Fruit fly (Drosophila melanogaster) whole organism: Measurements from ENCODE around the gene CG5334.

Experiments used
- CG8478 ChIP-seq: fragments of >200 bp; optimal IDR thresholded peaks from 2 replicates; lab custom pipeline; 2018; ENCODE audit warnings: inconsistent platforms
- pan ChIP-seq: fragments of >200 bp; optimal IDR thresholded peaks from 2 replicates; lab custom pipeline; 2017
- psq ChIP-seq: fragments of >200 bp; optimal IDR thresholded peaks from 2 replicates; lab custom pipeline; 2017
- usp ChIP-seq: fragments of >200 bp; optimal IDR thresholded peaks from 2 replicates; lab custom pipeline; 2017; ENCODE audit warnings: missing biosample characterization, missing genetic modification characterization, mixed read lengths

DNA sequence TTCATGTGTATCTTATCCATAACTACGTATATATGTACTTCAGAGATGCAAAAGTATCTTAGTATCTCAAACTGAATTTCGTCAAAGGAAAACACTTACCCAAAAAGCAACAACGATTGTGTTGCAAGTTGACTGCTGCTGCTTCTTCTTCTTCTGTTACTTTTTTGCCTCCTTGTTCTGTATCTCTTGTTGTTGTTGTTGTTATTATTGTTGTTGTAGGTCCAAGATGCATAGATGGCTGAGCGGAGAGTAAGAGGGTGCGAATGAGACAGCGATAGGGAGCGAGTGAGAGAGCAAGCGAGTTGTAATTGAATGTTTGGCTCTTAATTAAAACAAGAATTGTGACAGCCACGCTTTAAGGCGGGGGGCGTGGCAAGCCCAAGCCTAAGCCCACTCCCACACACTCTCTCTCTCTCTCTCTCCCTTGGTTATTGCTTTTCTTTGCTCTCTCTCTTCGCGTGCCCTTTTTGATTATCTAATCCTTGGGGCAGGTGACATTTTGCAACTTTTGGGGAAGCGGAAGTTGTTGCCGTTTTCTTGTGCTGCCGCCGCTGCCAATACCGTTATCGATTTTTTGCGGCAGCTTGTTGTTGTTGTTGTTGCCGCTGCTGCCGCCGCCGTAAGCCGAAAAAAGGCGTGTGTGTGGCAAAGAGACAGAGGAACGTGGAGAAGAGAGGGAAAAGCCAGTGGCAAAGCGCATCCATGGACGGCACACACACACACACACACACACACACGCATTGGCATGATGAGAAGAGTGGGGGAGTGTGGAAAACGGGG lies 49.8 kb downstream of the CG5334 start:
- TF ChIP-seq usp (GFP tag; lab: Kevin White, UChicago): no peak
- TF ChIP-seq psq: no peak
- no peak for TF ChIP-seq pan (lab: Kevin White, UChicago)
- TF ChIP-seq CG8478 (lab: Kevin White, UChicago): no peak
